Worm (Caenorhabditis elegans): ENCODE results near the gene T27E7.3.

The T27E7.3 gene

ce11 chrIV:14576471-14576870 lies 47.7 kb downstream of the T27E7.3 start (continued):
- TF ChIP-seq F23B12.7 (tag; optimal IDR thresholded peaks at IDR 0.05; ENCODE audit: insufficient read depth) (peak; percentile 89), Y53F4B.3 (GFP tag; IDR thresholded peaks at IDR 0.05) (no peak), let-526 (GFP tag; IDR thresholded peaks at IDR 0.05) (no peak), ztf-3 (GFP tag; optimal IDR thresholded peaks at IDR 0.05) (no peak), attf-5 (GFP tag; optimal IDR thresholded peaks at IDR 0.05) (no peak), F37B4.10 (GFP tag; IDR thresholded peaks at IDR 0.05) (no peak), ztf-26 (tag; optimal IDR thresholded peaks at IDR 0.05) (no peak), lsl-1 (GFP tag; optimal IDR thresholded peaks at IDR 0.05) (peak; percentile 8), hmg-20 (GFP tag; IDR thresholded peaks at IDR 0.05) (peak; percentile 24; the same call in 1 of the 2 replicates), F10E7.11 (tag; optimal IDR thresholded peaks at IDR 0.05) (no peak), nfyb-1 (GFP tag; IDR thresholded peaks at IDR 0.05) (peak; percentile 77; the same call in 1 of the 2 replicates), lin-26 (GFP tag; IDR thresholded peaks at IDR 0.05) (peak; percentile 86), F39B2.1 (GFP tag; IDR thresholded peaks at IDR 0.05) (no peak), nhr-80 (tag; optimal IDR thresholded peaks at IDR 0.05) (no peak), tbx-9 (tag; optimal IDR thresholded peaks at IDR 0.05; ENCODE audit: borderline replicate concordance) (no peak), zim-3 (tag; optimal IDR thresholded peaks at IDR 0.05) (no peak), ztf-22 (GFP tag; optimal IDR thresholded peaks at IDR 0.05) (no peak), snpc-1.1 (tag; optimal IDR thresholded peaks at IDR 0.05; ENCODE audit: insufficient read depth) (peak; percentile 76), F33H1.4 (GFP tag; IDR thresholded peaks at IDR 0.05) (0 out of 2 replicates have a peak, but pooled peaks have one; percentile 16), B0019.2 (GFP tag; conservative IDR thresholded peaks at IDR 0.05) (0 out of 2 replicates have a peak, but pooled peaks have one; percentile 12), B0035.1 (tag; optimal IDR thresholded peaks at IDR 0.05) (no peak), T07F8.4 (tag; optimal IDR thresholded peaks at IDR 0.05) (peak; percentile 39), rpc-1 (optimal IDR thresholded peaks at IDR 0.05) (peak; percentile 80), rpc-1 (tag; optimal IDR thresholded peaks at IDR 0.05) (peak; percentile 78), B0261.1 (tag; optimal IDR thresholded peaks at IDR 0.05) (peak; percentile 78), repo-1 (tag; optimal IDR thresholded peaks at IDR 0.05) (no peak), nhr-27 (tag; optimal IDR thresholded peaks at IDR 0.05) (no peak), attf-3 (GFP tag; conservative IDR thresholded peaks at IDR 0.05) (no peak), ztf-28 (GFP tag; IDR thresholded peaks at IDR 0.05) (no peak), efl-1 (GFP tag; optimal IDR thresholded peaks at IDR 0.05) (no peak), lin-35 (GFP tag; optimal IDR thresholded peaks at IDR 0.05) (no peak), mcd-1 (GFP tag; IDR thresholded peaks at IDR 0.05) (no peak), mxl-1 (tag; optimal IDR thresholded peaks at IDR 0.05) (peak; percentile 39), hmg-1.2 (GFP tag; IDR thresholded peaks at IDR 0.05) (peak; percentile 58), K12H6.12 (tag; optimal IDR thresholded peaks at IDR 0.05) (no peak), C17E4.6 (GFP tag; IDR thresholded peaks at IDR 0.05) (no peak), ccch-3 (GFP tag; optimal IDR thresholded peaks at IDR 0.05) (no peak), somi-1 (GFP tag; optimal IDR thresholded peaks at IDR 0.05) (no peak), sdz-38 (tag; optimal IDR thresholded peaks at IDR 0.05) (no peak), snpc-3.4 (tag; optimal IDR thresholded peaks at IDR 0.05) (peak; percentile 41), lin-54 (GFP tag; optimal IDR thresholded peaks at IDR 0.05) (peak; percentile 51), him-1 (tag; optimal IDR thresholded peaks at IDR 0.05) (peak; percentile 62), snpc-1.3 (tag; optimal IDR thresholded peaks at IDR 0.05; ENCODE audit: insufficient read depth) (peak; percentile 79), sptf-2 (GFP tag; optimal IDR thresholded peaks at IDR 0.05) (no peak), lag-1 (GFP tag; IDR thresholded peaks at IDR 0.05) (no peak), pbrm-1 (GFP tag; IDR thresholded peaks at IDR 0.05) (peak; percentile 77), tbp1 (GFP tag; optimal IDR thresholded peaks at IDR 0.05) (peak; percentile 96), pha-4 (tag; optimal IDR thresholded peaks at IDR 0.05) (no peak), Y56A3A.18 (GFP tag; IDR thresholded peaks at IDR 0.05) (peak; percentile 74; the same call in 1 of the 2 replicates)

Data from whole organism, young adult.